Worm (Caenorhabditis elegans): Measurements from ENCODE around the gene srw-53.

- TF ChIP-seq pha-4 (GFP tag; IDR thresholded peaks at IDR 0.05) (no peak), pha-4 (tag; optimal IDR thresholded peaks at IDR 0.05) (no peak), egl-27 (tag; optimal IDR thresholded peaks at IDR 0.05) (no peak), pqm-1 (tag; optimal IDR thresholded peaks at IDR 0.05) (no peak), hlh-30 (tag; optimal IDR thresholded peaks at IDR 0.05; ENCODE audit: insufficient read depth) (no peak), nhr-76 (tag; optimal IDR thresholded peaks at IDR 0.05) (no peak), php-3 (GFP tag; IDR thresholded peaks at IDR 0.05) (no peak), lin-38 (GFP tag; IDR thresholded peaks at IDR 0.05) (no peak), snpc-4 (tag; optimal IDR thresholded peaks at IDR 0.05) (no peak), mdl-1 (tag; optimal IDR thresholded peaks at IDR 0.05) (no peak), T20F7.1 (GFP tag; optimal IDR thresholded peaks at IDR 0.05) (no peak)
These were observed 18.9 kb upstream of the srw-53 start, which contains the start of gene nhr-108 for ce11 chrV:15924307-15924706.
